Worm (Caenorhabditis elegans) whole organism, L2 larva: ENCODE data around the gene Y55F3BL.4.
A peak's percentile ranks its signal among the peaks of the same experiment; 100 is the strongest.

ENCODE experiments used
- C34F6.9 ChIP-seq: fragments of 150-350 bp; optimal IDR thresholded peaks from 2 replicates; lab custom pipeline; 2014; ENCODE audit warnings: missing biosample characterization, missing genetic modification characterization
- F13H6.1 ChIP-seq: sonication (generic microtip); optimal IDR thresholded peaks from 2 replicates; lab custom pipeline; 2016; ENCODE audit warnings: missing genetic modification characterization, missing compliant biosample characterization
- R02D3.7 ChIP-seq: fragments of 150-350 bp; optimal IDR thresholded peaks from 2 replicates; lab custom pipeline; 2014; ENCODE audit warnings: missing biosample characterization, missing genetic modification characterization
- Y55F3AM.14 ChIP-seq: fragments of 200-800 bp; sonication (Bioruptor generic); optimal IDR thresholded peaks from 2 replicates; lab custom pipeline; 2018; ENCODE audit warnings: mild to moderate bottlenecking, missing genetic modification characterization, missing compliant biosample characterization
- ZK546.5 ChIP-seq: sonication (generic microtip); optimal IDR thresholded peaks from 2 replicates; lab custom pipeline; 2017; ENCODE audit warnings: missing biosample characterization, missing genetic modification characterization
- alr-1 ChIP-seq: fragments of 150-350 bp; optimal IDR thresholded peaks from 2 replicates; lab custom pipeline; 2014; ENCODE audit warnings: missing biosample characterization, missing genetic modification characterization
- aly-2 ChIP-seq: fragments of 150-350 bp; optimal IDR thresholded peaks from 2 replicates; lab custom pipeline; 2014; ENCODE audit warnings: missing biosample characterization, missing genetic modification characterization
- ama-1 ChIP-seq: fragments of 150-350 bp; optimal IDR thresholded peaks from 2 replicates; lab custom pipeline; 2018; ENCODE audit warnings: inconsistent platforms
- ceh-16 ChIP-seq: fragments of 150-350 bp; optimal IDR thresholded peaks from 2 replicates; lab custom pipeline; 2014; ENCODE audit warnings: missing biosample characterization, missing genetic modification characterization
- ceh-82 ChIP-seq: fragments of 150-350 bp; optimal IDR thresholded peaks from 2 replicates; lab custom pipeline; 2014; ENCODE audit warnings: missing biosample characterization, missing genetic modification characterization
- crh-2 ChIP-seq: sonication (generic microtip); optimal IDR thresholded peaks from 2 replicates; lab custom pipeline; 2017; ENCODE audit warnings: missing biosample characterization, missing genetic modification characterization
- dmd-4 ChIP-seq: sonication (generic microtip); optimal IDR thresholded peaks from 2 replicates; lab custom pipeline; 2017; ENCODE audit warnings: missing biosample characterization, missing genetic modification characterization
- elt-1 ChIP-seq: fragments of 150-350 bp; optimal IDR thresholded peaks from 2 replicates; lab custom pipeline; 2014; ENCODE audit warnings: missing biosample characterization, missing genetic modification characterization
- elt-3 ChIP-seq: sonication (generic microtip); optimal IDR thresholded peaks from 2 replicates; lab custom pipeline; 2017; ENCODE audit warnings: missing biosample characterization, missing genetic modification characterization
- fos-1 ChIP-seq: fragments of 150-350 bp; optimal IDR thresholded peaks from 2 replicates; lab custom pipeline; 2014; ENCODE audit warnings: missing biosample characterization, missing genetic modification characterization
- gmeb-1 ChIP-seq: fragments of 150-350 bp; optimal IDR thresholded peaks from 2 replicates; lab custom pipeline; 2014; ENCODE audit warnings: missing biosample characterization, missing genetic modification characterization
- lin-11 ChIP-seq: fragments of 150-350 bp; sonication (generic microtip); optimal IDR thresholded peaks from 2 replicates; lab custom pipeline; 2014; ENCODE audit warnings: missing biosample characterization, missing genetic modification characterization, inconsistent platforms, mixed read lengths
- lin-13 ChIP-seq: fragments of 150-350 bp; optimal IDR thresholded peaks from 2 replicates; lab custom pipeline; 2014; ENCODE audit warnings: missing biosample characterization, missing genetic modification reagents, missing genetic modification characterization
- lin-39 ChIP-seq: fragments of 150-350 bp; optimal IDR thresholded peaks from 2 replicates; lab custom pipeline; 2014; ENCODE audit warnings: missing biosample characterization, missing genetic modification reagents, missing genetic modification characterization
- lsy-2 ChIP-seq, 2 experiments: fragments of 150-350 bp in 1 of 2; sonication (generic microtip) in 1 of 2; optimal IDR thresholded peaks; 2 replicates each; lab custom pipeline; 2014 to 2017; ENCODE audit warnings: missing biosample characterization in 2 of 2, missing genetic modification characterization in 2 of 2
- mab-5 ChIP-seq: fragments of 150-350 bp; optimal IDR thresholded peaks from 2 replicates; lab custom pipeline; 2014; ENCODE audit warnings: missing biosample characterization, missing genetic modification characterization
- mbf-1 ChIP-seq: sonication (generic microtip); optimal IDR thresholded peaks from 2 replicates; lab custom pipeline; 2017; ENCODE audit warnings: missing biosample characterization, missing genetic modification characterization
- mdl-1 ChIP-seq, 2 experiments: fragments of 150-350 bp in 1 of 2; sonication (generic microtip) in 1 of 2; optimal IDR thresholded peaks; 2 replicates each; lab custom pipeline; 2017; ENCODE audit warnings: missing biosample characterization in 2 of 2, missing genetic modification characterization in 2 of 2
- nhr-10 ChIP-seq: sonication (generic microtip); optimal IDR thresholded peaks from 2 replicates; lab custom pipeline; 2017; ENCODE audit warnings: missing biosample characterization, missing genetic modification characterization
- nhr-11 ChIP-seq: fragments of 150-350 bp; optimal IDR thresholded peaks from 2 replicates; lab custom pipeline; 2014; ENCODE audit warnings: missing biosample characterization, missing genetic modification characterization
- nhr-12 ChIP-seq: fragments of 150-350 bp; optimal IDR thresholded peaks from 2 replicates; lab custom pipeline; 2014; ENCODE audit warnings: missing biosample characterization, missing genetic modification characterization
- nhr-129 ChIP-seq: fragments of 150-350 bp; optimal IDR thresholded peaks from 2 replicates; lab custom pipeline; 2014; ENCODE audit warnings: missing biosample characterization, missing genetic modification characterization
- nhr-21 ChIP-seq: fragments of 150-350 bp; optimal IDR thresholded peaks from 2 replicates; lab custom pipeline; 2014; ENCODE audit warnings: missing biosample characterization, missing genetic modification characterization
- nhr-23 ChIP-seq: fragments of 150-350 bp; optimal IDR thresholded peaks from 2 replicates; lab custom pipeline; 2014; ENCODE audit warnings: missing biosample characterization, missing genetic modification reagents, missing genetic modification characterization
- nhr-237 ChIP-seq: fragments of 150-350 bp; optimal IDR thresholded peaks from 2 replicates; lab custom pipeline; 2014; ENCODE audit warnings: missing biosample characterization, missing genetic modification characterization
- nhr-25 ChIP-seq: fragments of 150-350 bp; sonication (generic microtip); optimal IDR thresholded peaks from 3 replicates; lab custom pipeline; 2014; ENCODE audit warnings: missing biosample characterization, missing genetic modification characterization
- nhr-6 ChIP-seq: fragments of 150-350 bp; optimal IDR thresholded peaks from 2 replicates; lab custom pipeline; 2014; ENCODE audit warnings: missing biosample characterization, missing genetic modification characterization
- nhr-77 ChIP-seq: fragments of 150-350 bp; optimal IDR thresholded peaks from 2 replicates; lab custom pipeline; 2014; ENCODE audit warnings: missing biosample characterization, missing genetic modification characterization
- peb-1 ChIP-seq: fragments of 150-350 bp; optimal IDR thresholded peaks from 2 replicates; lab custom pipeline; 2014; ENCODE audit warnings: missing biosample characterization, missing genetic modification characterization
- sem-4 ChIP-seq: fragments of 150-350 bp; optimal IDR thresholded peaks from 2 replicates; lab custom pipeline; 2014; ENCODE audit warnings: missing biosample characterization, missing genetic modification reagents, missing genetic modification characterization
- skn-1 ChIP-seq: sonication (generic microtip); optimal IDR thresholded peaks from 2 replicates; lab custom pipeline; 2017; ENCODE audit warnings: missing biosample characterization, missing genetic modification characterization
- sma-3 ChIP-seq: sonication (generic microtip); optimal IDR thresholded peaks from 2 replicates; lab custom pipeline; 2016; ENCODE audit warnings: missing genetic modification reagents, missing genetic modification characterization, missing compliant biosample characterization
- sma-9 ChIP-seq, 2 experiments: fragments of 150-350 bp in 1 of 2; sonication (generic microtip) in 1 of 2; optimal IDR thresholded peaks; 2 replicates each; lab custom pipeline; 2014 to 2016; ENCODE audit warnings: missing genetic modification characterization in 2 of 2, mild to moderate bottlenecking in 1 of 2, missing biosample characterization in 1 of 2, missing compliant biosample characterization in 1 of 2, missing genetic modification reagents in 1 of 2, moderate library complexity in 1 of 2
- snpc-4 ChIP-seq: fragments of 150-350 bp; optimal IDR thresholded peaks from 2 replicates; lab custom pipeline; 2014; ENCODE audit warnings: missing biosample characterization, missing genetic modification characterization
- unc-39 ChIP-seq: fragments of 150-350 bp; optimal IDR thresholded peaks from 2 replicates; lab custom pipeline; 2014; ENCODE audit warnings: missing biosample characterization, missing genetic modification characterization
- unc-55 ChIP-seq: fragments of 150-350 bp; sonication (generic microtip); optimal IDR thresholded peaks from 3 replicates; lab custom pipeline; 2014; ENCODE audit warnings: missing biosample characterization, missing genetic modification reagents, missing genetic modification characterization
- unc-62 ChIP-seq: fragments of 150-350 bp; optimal IDR thresholded peaks from 2 replicates; lab custom pipeline; 2014; ENCODE audit warnings: missing biosample characterization, missing genetic modification reagents, missing genetic modification characterization
- zag-1 ChIP-seq: fragments of 150-350 bp; optimal IDR thresholded peaks from 2 replicates; lab custom pipeline; 2014; ENCODE audit warnings: missing biosample characterization, missing genetic modification characterization
- ztf-1 ChIP-seq: fragments of 200-800 bp; sonication (Bioruptor generic); conservative IDR thresholded peaks from 2 replicates; pipeline ENCODE4 v1.3.6; 2022; ENCODE audit warnings: missing genetic modification characterization, missing compliant biosample characterization
- ztf-11 ChIP-seq: sonication (generic microtip); optimal IDR thresholded peaks from 2 replicates; lab custom pipeline; 2017; ENCODE audit warnings: missing biosample characterization, missing genetic modification characterization
- ztf-4 ChIP-seq: fragments of 150-350 bp; optimal IDR thresholded peaks from 2 replicates; lab custom pipeline; 2014; ENCODE audit warnings: missing biosample characterization, missing genetic modification characterization

Gene Y55F3BL.4

ce11 chrIV:824854-825253 lies 20.0 kb downstream of the Y55F3BL.4 start, which contains the start of gene zipt-15:
Gene zipt-15, minus strand, starts transcription at chrIV:824954.
- no peak for TF ChIP-seq nhr-12 (tag; lab: Kevin White, UChicago)
- TF ChIP-seq unc-62 (GFP tag; lab: Kevin White, UChicago): no peak

- no peak for TF ChIP-seq ztf-4
- TF ChIP-seq snpc-4 (tag; lab: Kevin White, UChicago): no peak
- TF ChIP-seq nhr-12 (tag; lab: Kevin White, UChicago): no peak
- TF ChIP-seq F13H6.1 (tag; lab: Kevin White, UChicago): no peak
- TF ChIP-seq mdl-1 (tag; optimal IDR thresholded peaks at IDR 0.05; lab: Kevin White, UChicago): no peak
- no peak for TF ChIP-seq fos-1 (tag; lab: Kevin White, UChicago)
- no peak for TF ChIP-seq lin-13 (GFP tag; lab: Kevin White, UChicago)
- TF ChIP-seq dmd-4 (tag; lab: Kevin White, UChicago): no peak
- no peak for TF ChIP-seq nhr-10
- no peak for TF ChIP-seq zag-1 (tag; lab: Kevin White, UChicago)
- no peak for TF ChIP-seq R02D3.7 (tag; lab: Kevin White, UChicago)
- TF ChIP-seq sma-9 (GFP tag; optimal IDR thresholded peaks at IDR 0.05; lab: Kevin White, UChicago): no peak
- no peak for TF ChIP-seq sma-9 (tag; optimal IDR thresholded peaks at IDR 0.05; lab: Kevin White, UChicago)
- TF ChIP-seq sma-3 (GFP tag; lab: Kevin White, UChicago): no peak
- TF ChIP-seq ZK546.5 (tag; lab: Kevin White, UChicago): no peak
- TF ChIP-seq lsy-2 (tag; optimal IDR thresholded peaks at IDR 0.05; lab: Kevin White, UChicago): no peak
- no peak for TF ChIP-seq ztf-11 (tag; lab: Kevin White, UChicago)
- no peak for TF ChIP-seq alr-1 (tag; lab: Kevin White, UChicago)
- TF ChIP-seq gmeb-1 (tag; lab: Kevin White, UChicago): no peak
Observed at ce11 chrIV:826145-826544, 21.2 kb downstream of the Y55F3BL.4 start.

ce11 chrIV:828427-828826 lies 23.5 kb downstream of the Y55F3BL.4 start:
- no peak for TF ChIP-seq nhr-12 (tag; lab: Kevin White, UChicago)
- no peak for TF ChIP-seq ceh-82 (tag; lab: Kevin White, UChicago)
- TF ChIP-seq alr-1 (tag; lab: Kevin White, UChicago): no peak
- no peak for TF ChIP-seq unc-62 (GFP tag; lab: Kevin White, UChicago)
- TF ChIP-seq F13H6.1 (tag; lab: Kevin White, UChicago): peak; percentile 64
- TF ChIP-seq ceh-16 (tag; lab: Kevin White, UChicago): peak; percentile 1
- TF ChIP-seq sma-3 (GFP tag; lab: Kevin White, UChicago): no peak
- no peak for TF ChIP-seq R02D3.7 (tag; lab: Kevin White, UChicago)
- TF ChIP-seq lin-39 (tag; lab: Kevin White, UChicago): no peak
- TF ChIP-seq snpc-4 (tag; lab: Kevin White, UChicago): peak; percentile 84
- TF ChIP-seq nhr-11 (tag; lab: Kevin White, UChicago): no peak
- TF ChIP-seq ZK546.5 (tag; lab: Kevin White, UChicago): no peak
- TF ChIP-seq elt-1 (tag; lab: Kevin White, UChicago): no peak
- peak; percentile 26 for TF ChIP-seq lin-11
- no peak for TF ChIP-seq Y55F3AM.14
- no peak for TF ChIP-seq peb-1 (tag; lab: Kevin White, UChicago)
- no peak for TF ChIP-seq unc-39 (tag; lab: Kevin White, UChicago)
- peak; percentile 35 for TF ChIP-seq nhr-6
- TF ChIP-seq sma-9 (GFP tag; optimal IDR thresholded peaks at IDR 0.05; lab: Kevin White, UChicago): no peak
- TF ChIP-seq sma-9 (tag; optimal IDR thresholded peaks at IDR 0.05; lab: Kevin White, UChicago): no peak
- TF ChIP-seq skn-1 (tag; lab: Kevin White, UChicago): peak; percentile 33
- peak; percentile 65 to 88 for TF ChIP-seq lsy-2 (tag; optimal IDR thresholded peaks at IDR 0.05; lab: Kevin White, UChicago)
- no peak for TF ChIP-seq mbf-1 (tag; lab: Kevin White, UChicago)
- no peak for TF ChIP-seq nhr-21 (tag; lab: Kevin White, UChicago)
- peak; percentile 81 for TF ChIP-seq crh-2
- TF ChIP-seq nhr-10: no peak
- TF ChIP-seq lin-13 (GFP tag; lab: Kevin White, UChicago): peak; percentile 88
- peak; percentile 6 for TF ChIP-seq gmeb-1 (tag; lab: Kevin White, UChicago)
- TF ChIP-seq ama-1: peak; percentile 24
- no peak for TF ChIP-seq nhr-23 (tag; lab: Kevin White, UChicago)
- peak; percentile 74 for TF ChIP-seq nhr-129 (tag; lab: Kevin White, UChicago)
- peak; percentile 46 for TF ChIP-seq fos-1 (tag; lab: Kevin White, UChicago)
- TF ChIP-seq aly-2 (tag; lab: Kevin White, UChicago): no peak
- no peak for TF ChIP-seq elt-3 (tag; lab: Kevin White, UChicago)
- TF ChIP-seq ztf-11 (tag; lab: Kevin White, UChicago): no peak
- no peak for TF ChIP-seq ztf-1 (GFP tag; lab: Robert Waterston, UW)
- peak; percentile 63 for TF ChIP-seq mab-5 (tag; lab: Kevin White, UChicago)
- TF ChIP-seq nhr-25 (tag; lab: Kevin White, UChicago): peak; percentile 63
- TF ChIP-seq mdl-1 (tag; optimal IDR thresholded peaks at IDR 0.05; lab: Kevin White, UChicago): peak; percentile 46 to 49
- no peak for TF ChIP-seq ztf-4
- TF ChIP-seq C34F6.9 (tag; lab: Kevin White, UChicago): peak; percentile 96
- TF ChIP-seq zag-1 (tag; lab: Kevin White, UChicago): peak; percentile 75
- no peak for TF ChIP-seq dmd-4 (tag; lab: Kevin White, UChicago)
- peak; percentile 97 for TF ChIP-seq unc-55 (GFP tag; lab: Kevin White, UChicago)
- peak; percentile 76 for TF ChIP-seq sem-4
- TF ChIP-seq nhr-77 (tag; lab: Kevin White, UChicago): no peak
- no peak for TF ChIP-seq nhr-237 (tag; lab: Kevin White, UChicago)
